Worm (Caenorhabditis elegans): Measurements from ENCODE around the gene H40L08.3.

- TF ChIP-seq aly-1 (tag; optimal IDR thresholded peaks at IDR 0.05) (no peak), ama-1 (optimal IDR thresholded peaks at IDR 0.05) (no peak), tra-4 (tag; optimal IDR thresholded peaks at IDR 0.05) (no peak), scrt-1 (GFP tag; IDR thresholded peaks at IDR 0.05) (no peak), B0310.2 (tag; optimal IDR thresholded peaks at IDR 0.05) (no peak), tbx-37 (GFP tag; conservative IDR thresholded peaks at IDR 0.05) (no peak), hnd-1 (tag; optimal IDR thresholded peaks at IDR 0.05) (no peak), pes-1 (GFP tag; IDR thresholded peaks at IDR 0.05) (no peak), sea-1 (GFP tag; conservative IDR thresholded peaks at IDR 0.05) (no peak)
Measured at ce11 chrX:15081486-15081885, 5.6 kb upstream of the H40L08.3 start.

Measured in whole organism, early embryonic.